Fruit fly (Drosophila melanogaster) whole organism, embryonic: Measurements from ENCODE around the gene Wdr62.

ENCODE experiments used
- B-H2 ChIP-seq: fragments of 200-800 bp; sonication (Bioruptor generic); optimal IDR thresholded peaks from 2 replicates; lab custom pipeline; 2018; ENCODE audit warnings: missing biosample characterization, mild to moderate bottlenecking, missing genetic modification characterization
- Bgb ChIP-seq: fragments of 200-800 bp; sonication (Bioruptor generic); IDR thresholded peaks from 2 replicates; pipeline ENCODE4 v1.3.6; 2022; ENCODE audit warnings: missing biosample characterization, missing genetic modification characterization; ENCODE audit not compliant: partially characterized antibody
- C15 ChIP-seq: fragments of 200-800 bp; sonication (Bioruptor generic); IDR thresholded peaks from 3 replicates; pipeline ENCODE4 v1.3.6; 2022; ENCODE audit warnings: missing biosample characterization, missing genetic modification characterization
- CG11504 ChIP-seq: fragments of 200-800 bp; sonication (Bioruptor generic); optimal IDR thresholded peaks from 3 replicates; lab custom pipeline; 2019; ENCODE audit warnings: missing biosample characterization, mild to moderate bottlenecking, missing genetic modification characterization, moderate library complexity
- CG11723 ChIP-seq: fragments of 200-800 bp; sonication (Bioruptor generic); optimal IDR thresholded peaks from 2 replicates; lab custom pipeline; 2017; ENCODE audit warnings: missing biosample characterization, mild to moderate bottlenecking, missing genetic modification characterization
- CG12104 ChIP-seq: fragments of 200-800 bp; sonication (Bioruptor generic); optimal IDR thresholded peaks from 3 replicates; lab custom pipeline; 2016; ENCODE audit warnings: missing biosample characterization, missing genetic modification characterization
- CG1233 ChIP-seq: fragments of 200-800 bp; sonication (Bioruptor generic); optimal IDR thresholded peaks from 4 replicates; lab custom pipeline; 2018; ENCODE audit warnings: missing biosample characterization, mild to moderate bottlenecking, missing genetic modification characterization
- CG13123 ChIP-seq: fragments of 200-800 bp; sonication (Bioruptor generic); optimal IDR thresholded peaks from 2 replicates; lab custom pipeline; 2016; ENCODE audit warnings: missing biosample characterization, missing genetic modification characterization
- CG13894 ChIP-seq: fragments of 200-800 bp; sonication (Bioruptor generic); optimal IDR thresholded peaks from 3 replicates; lab custom pipeline; 2018; ENCODE audit warnings: missing biosample characterization, mild to moderate bottlenecking, missing genetic modification characterization, moderate library complexity
- CG14710 ChIP-seq: fragments of 200-800 bp; sonication (Bioruptor generic); optimal IDR thresholded peaks from 3 replicates; lab custom pipeline; 2019; ENCODE audit warnings: missing biosample characterization, mild to moderate bottlenecking, missing genetic modification characterization, moderate library complexity
- CG1792 ChIP-seq: fragments of 200-800 bp; sonication (Bioruptor generic); optimal IDR thresholded peaks from 2 replicates; lab custom pipeline; 2016; ENCODE audit warnings: missing biosample characterization, missing genetic modification characterization
- CG18764 ChIP-seq: fragments of 200-800 bp; sonication (Bioruptor generic); optimal IDR thresholded peaks from 3 replicates; lab custom pipeline; 2016; ENCODE audit warnings: missing biosample characterization, missing genetic modification characterization
- CG2199 ChIP-seq: fragments of 200-800 bp; sonication (Bioruptor generic); IDR thresholded peaks from 3 replicates; pipeline ENCODE4 v1.3.6; 2022; ENCODE audit warnings: missing biosample characterization, missing genetic modification characterization
- CG2875 ChIP-seq: fragments of 200-800 bp; sonication (Bioruptor generic); optimal IDR thresholded peaks from 2 replicates; lab custom pipeline; 2017; ENCODE audit warnings: missing biosample characterization, mild to moderate bottlenecking, missing genetic modification characterization, missing genetic modification reagents
- CG2889 ChIP-seq: fragments of 200-800 bp; sonication (Bioruptor generic); IDR thresholded peaks from 3 replicates; pipeline ENCODE4 v1.3.6; 2022; ENCODE audit warnings: missing biosample characterization, missing genetic modification characterization
- CG31441 ChIP-seq: fragments of 200-800 bp; sonication (Bioruptor generic); IDR thresholded peaks from 2 replicates; pipeline ENCODE4 v1.3.6; 2022; ENCODE audit warnings: missing biosample characterization, missing genetic modification characterization
- CG3163 ChIP-seq: fragments of 200-800 bp; sonication (Bioruptor generic); optimal IDR thresholded peaks from 3 replicates; lab custom pipeline; 2016; ENCODE audit warnings: missing biosample characterization, missing genetic modification characterization
- CG3407 ChIP-seq: fragments of 200-800 bp; sonication (Bioruptor generic); optimal IDR thresholded peaks from 2 replicates; lab custom pipeline; 2018; ENCODE audit warnings: missing biosample characterization, mild to moderate bottlenecking, missing genetic modification characterization
- CG3847 ChIP-seq: fragments of 200-800 bp; sonication (Bioruptor generic); IDR thresholded peaks from 2 replicates; pipeline ENCODE4 v1.3.6; 2022; ENCODE audit warnings: missing biosample characterization, missing genetic modification characterization
- CG43689 ChIP-seq: fragments of 200-800 bp; sonication (Bioruptor generic); IDR thresholded peaks from 2 replicates; pipeline ENCODE4 v1.3.6; 2022; ENCODE audit warnings: missing biosample characterization, missing genetic modification characterization
- CG4707 ChIP-seq: fragments of 200-800 bp; sonication (Bioruptor generic); optimal IDR thresholded peaks from 2 replicates; lab custom pipeline; 2018; ENCODE audit warnings: missing biosample characterization, mild to moderate bottlenecking, missing genetic modification characterization, moderate library complexity
- CG8290 ChIP-seq, 3 experiments: fragments of 200-800 bp; sonication (Bioruptor generic); optimal IDR thresholded peaks; 2 replicates each; lab custom pipeline; 2016 to 2019; ENCODE audit warnings: missing biosample characterization in 3 of 3, missing genetic modification characterization in 3 of 3, mild to moderate bottlenecking in 2 of 3, moderate library complexity in 1 of 3
- Deaf1 ChIP-seq: fragments of 200-800 bp; optimal IDR thresholded peaks from 3 replicates; lab custom pipeline; 2019; ENCODE audit warnings: missing biosample characterization, mild to moderate bottlenecking, missing genetic modification characterization, moderate library complexity
- Ets65A ChIP-seq: fragments of 200-800 bp; sonication (Bioruptor generic); peaks from one replicate; lab custom pipeline; 2016; ENCODE audit warnings: missing biosample characterization, missing genetic modification characterization
- HmgZ ChIP-seq: fragments of 200-800 bp; sonication (Bioruptor generic); optimal IDR thresholded peaks from 2 replicates; lab custom pipeline; 2018; ENCODE audit warnings: missing biosample characterization, mild to moderate bottlenecking, missing genetic modification characterization
- Max ChIP-seq: fragments of 200-800 bp; sonication (Bioruptor generic); optimal IDR thresholded peaks from 2 replicates; lab custom pipeline; 2016; ENCODE audit warnings: missing biosample characterization, mild to moderate bottlenecking, missing genetic modification characterization
- Med ChIP-seq: fragments of 200-800 bp; sonication (Bioruptor generic); peaks from one replicate; lab custom pipeline; 2016; ENCODE audit warnings: missing biosample characterization, missing genetic modification characterization, mild to moderate bottlenecking, inconsistent platforms, moderate library complexity
- Rfx ChIP-seq: fragments of 200-800 bp; sonication (Bioruptor generic); IDR thresholded peaks from 2 replicates; pipeline ENCODE4 v1.3.6; 2022; ENCODE audit warnings: missing biosample characterization, missing genetic modification characterization
- TFAM ChIP-seq: fragments of 200-800 bp; sonication (Bioruptor generic); optimal IDR thresholded peaks from 2 replicates; lab custom pipeline; 2017; ENCODE audit warnings: missing biosample characterization, missing genetic modification characterization, inconsistent platforms
- Vsx1 ChIP-seq: fragments of 200-800 bp; sonication (Bioruptor generic); optimal IDR thresholded peaks from 2 replicates; lab custom pipeline; 2017; ENCODE audit warnings: missing biosample characterization, mild to moderate bottlenecking, missing genetic modification characterization, missing genetic modification reagents
- cg ChIP-seq: fragments of 200-800 bp; sonication (Bioruptor generic); optimal IDR thresholded peaks from 3 replicates; lab custom pipeline; 2019; ENCODE audit warnings: missing biosample characterization, mild to moderate bottlenecking, missing genetic modification characterization, moderate library complexity
- chinmo ChIP-seq: fragments of 200-800 bp; sonication (Bioruptor generic); IDR thresholded peaks from 4 replicates; pipeline ENCODE4 v1.3.6; 2022; ENCODE audit warnings: missing biosample characterization, missing genetic modification characterization; ENCODE audit not compliant: partially characterized antibody
- da ChIP-seq: fragments of 200-800 bp; sonication (Bioruptor generic); optimal IDR thresholded peaks from 2 replicates; lab custom pipeline; 2016; ENCODE audit warnings: missing biosample characterization, missing genetic modification characterization
- dmrt99B ChIP-seq: fragments of 200-800 bp; sonication (Bioruptor generic); optimal IDR thresholded peaks from 2 replicates; lab custom pipeline; 2018; ENCODE audit warnings: missing biosample characterization, mild to moderate bottlenecking, missing genetic modification characterization, moderate library complexity
- eve ChIP-seq, 2 experiments: fragments of >200 bp; optimal IDR thresholded peaks; 2 replicates each; lab custom pipeline; 2017; ENCODE audit warnings: missing biosample characterization in 2 of 2, missing genetic modification characterization in 2 of 2
- grn ChIP-seq: fragments of 200-800 bp; sonication (Bioruptor generic); optimal IDR thresholded peaks from 3 replicates; lab custom pipeline; 2017; ENCODE audit warnings: missing biosample characterization, missing genetic modification characterization
- lmd ChIP-seq: fragments of 200-800 bp; sonication (Bioruptor generic); IDR thresholded peaks from 2 replicates; pipeline ENCODE4 v1.3.6; 2022; ENCODE audit warnings: missing biosample characterization, missing genetic modification characterization
- luna ChIP-seq: fragments of 200-800 bp; sonication (Bioruptor generic); optimal IDR thresholded peaks from 2 replicates; lab custom pipeline; 2016; ENCODE audit warnings: missing biosample characterization, missing genetic modification characterization
- nerfin-1 ChIP-seq: fragments of 200-800 bp; sonication (Bioruptor generic); optimal IDR thresholded peaks from 3 replicates; lab custom pipeline; 2019; ENCODE audit warnings: missing biosample characterization, mild to moderate bottlenecking, missing genetic modification characterization, moderate library complexity
- nerfin-2 ChIP-seq: fragments of 200-800 bp; sonication (Bioruptor generic); IDR thresholded peaks from 2 replicates; pipeline ENCODE4 v1.3.6; 2022; ENCODE audit warnings: missing biosample characterization, missing genetic modification characterization; ENCODE audit not compliant: partially characterized antibody
- peb ChIP-seq: fragments of 200-800 bp; sonication (Bioruptor generic); IDR thresholded peaks from 2 replicates; pipeline ENCODE4 v1.3.6; 2022; ENCODE audit warnings: missing biosample characterization, missing genetic modification characterization
- pnt ChIP-seq: fragments of 200-800 bp; sonication (Bioruptor generic); optimal IDR thresholded peaks from 3 replicates; lab custom pipeline; 2016; ENCODE audit warnings: missing biosample characterization, missing genetic modification characterization
- pros ChIP-seq: fragments of 200-800 bp; sonication (Bioruptor generic); optimal IDR thresholded peaks from 3 replicates; lab custom pipeline; 2019; ENCODE audit warnings: missing biosample characterization, mild to moderate bottlenecking, missing genetic modification characterization, moderate library complexity
- ranshi ChIP-seq: fragments of 200-800 bp; sonication (Bioruptor generic); IDR thresholded peaks from 2 replicates; pipeline ENCODE4 v1.3.6; 2022; ENCODE audit warnings: missing biosample characterization, missing genetic modification characterization
- rib ChIP-seq: fragments of 200-800 bp; sonication (Bioruptor generic); IDR thresholded peaks from 2 replicates; pipeline ENCODE4 v1.3.6; 2022; ENCODE audit warnings: missing biosample characterization, missing genetic modification characterization
- scrt ChIP-seq: fragments of 200-800 bp; sonication (Bioruptor generic); optimal IDR thresholded peaks from 2 replicates; lab custom pipeline; 2018; ENCODE audit warnings: missing biosample characterization, mild to moderate bottlenecking, missing genetic modification characterization, moderate library complexity
- sd ChIP-seq: fragments of 200-800 bp; sonication (Bioruptor generic); optimal IDR thresholded peaks from 3 replicates; lab custom pipeline; 2018; ENCODE audit warnings: missing biosample characterization, mild to moderate bottlenecking, missing genetic modification characterization, moderate library complexity
- sens-2 ChIP-seq: fragments of 200-800 bp; sonication (Bioruptor generic); IDR thresholded peaks from 2 replicates; pipeline ENCODE4 v1.3.6; 2022; ENCODE audit warnings: missing biosample characterization, missing genetic modification characterization
- sisA ChIP-seq: fragments of 200-800 bp; sonication (Bioruptor generic); IDR thresholded peaks from 2 replicates; pipeline ENCODE4 v1.3.6; 2022; ENCODE audit warnings: missing biosample characterization, missing genetic modification characterization
- tgo ChIP-seq: fragments of 200-800 bp; sonication (Bioruptor generic); IDR thresholded peaks from 3 replicates; pipeline ENCODE4 v1.3.6; 2022; ENCODE audit warnings: missing biosample characterization, missing genetic modification characterization
- toy ChIP-seq: fragments of 200-800 bp; sonication (Bioruptor generic); IDR thresholded peaks from 2 replicates; pipeline ENCODE4 v1.3.6; 2022; ENCODE audit warnings: missing biosample characterization, missing genetic modification characterization

The Wdr62 gene

dm6 chr2L:1970312-1970929 is 86.0 kb downstream of the Wdr62 start, which contains the start of gene erm (continued):
- no peak for TF ChIP-seq CG2875
- no peak for TF ChIP-seq lmd
- no peak for TF ChIP-seq eve (GFP tag; optimal IDR thresholded peaks at IDR 0.05; lab: Kevin White, UChicago)
- no peak for TF ChIP-seq CG2199 (GFP tag; lab: Robert Waterston, UW)
- peak; percentile 31; the same call in 1 of the 2 replicates for TF ChIP-seq nerfin-2 (GFP tag; lab: Robert Waterston, UW)
- TF ChIP-seq cg (GFP tag; lab: Kevin White, UChicago): peak; percentile 92
- no peak for TF ChIP-seq CG13123 (GFP tag; lab: Kevin White, UChicago)
- no peak for TF ChIP-seq sd (tag; lab: Kevin White, UChicago)
- peak; percentile 61 for TF ChIP-seq Vsx1 (GFP tag; lab: Kevin White, UChicago)
- TF ChIP-seq CG3407 (GFP tag; lab: Kevin White, UChicago): peak; percentile 15
- TF ChIP-seq CG18764 (GFP tag; lab: Kevin White, UChicago): no peak
- no peak for TF ChIP-seq CG11504
- no peak for TF ChIP-seq grn (GFP tag; lab: Kevin White, UChicago)
- no peak for TF ChIP-seq CG4707 (GFP tag; lab: Kevin White, UChicago)
- TF ChIP-seq tgo (GFP tag; lab: Robert Waterston, UW): no peak
- no peak for TF ChIP-seq B-H2 (GFP tag; lab: Kevin White, UChicago)
- TF ChIP-seq CG13894 (tag; lab: Kevin White, UChicago): no peak
- no peak for TF ChIP-seq toy (GFP tag; lab: Robert Waterston, UW)
- no peak for TF ChIP-seq CG14710 (tag; lab: Kevin White, UChicago)
- peak; percentile 43 for TF ChIP-seq pros (GFP tag; lab: Kevin White, UChicago)
- TF ChIP-seq Deaf1: peak; percentile 76
- no peak for TF ChIP-seq scrt (GFP tag; lab: Kevin White, UChicago)
- peak; percentile 9 for TF ChIP-seq Ets65A
- no peak for TF ChIP-seq sisA (GFP tag; lab: Robert Waterston, UW)
- no peak for TF ChIP-seq peb (GFP tag; lab: Robert Waterston, UW)
- 0 out of 2 replicates have a peak, but pooled peaks have one; percentile 14 for TF ChIP-seq CG3847 (GFP tag; lab: Robert Waterston, UW)
- no peak for TF ChIP-seq CG43689 (GFP tag; lab: Robert Waterston, UW)
- TF ChIP-seq CG3163: no peak
- no peak for TF ChIP-seq Max
- TF ChIP-seq CG12104 (GFP tag; lab: Kevin White, UChicago): no peak
- TF ChIP-seq da: no peak
- TF ChIP-seq ranshi: no peak
- peak; percentile 73 for TF ChIP-seq Med (GFP tag; lab: Kevin White, UChicago)
- no peak for TF ChIP-seq TFAM (GFP tag; lab: Kevin White, UChicago)
- no peak for TF ChIP-seq CG8290 (GFP tag; optimal IDR thresholded peaks at IDR 0.05; lab: Kevin White, UChicago)
- no peak for TF ChIP-seq CG8290 (tag; optimal IDR thresholded peaks at IDR 0.05; lab: Kevin White, UChicago)
- TF ChIP-seq CG11723: no peak
- no peak for TF ChIP-seq CG1792 (GFP tag; lab: Kevin White, UChicago)
- no peak for TF ChIP-seq CG1233 (GFP tag; lab: Kevin White, UChicago)
- TF ChIP-seq HmgZ (tag; lab: Kevin White, UChicago): no peak
- no peak for TF ChIP-seq pnt (GFP tag; lab: Kevin White, UChicago)
- TF ChIP-seq rib: no peak
- no peak for TF ChIP-seq Bgb (GFP tag; lab: Robert Waterston, UW)
- peak; percentile 50 for TF ChIP-seq nerfin-1 (tag; lab: Kevin White, UChicago)
- TF ChIP-seq CG31441 (GFP tag; lab: Robert Waterston, UW): no peak
- TF ChIP-seq sens-2 (GFP tag; lab: Robert Waterston, UW): no peak
- no peak for TF ChIP-seq dmrt99B (tag; lab: Kevin White, UChicago)
- no peak for TF ChIP-seq luna (GFP tag; lab: Kevin White, UChicago)
- TF ChIP-seq Rfx (GFP tag; lab: Robert Waterston, UW): no peak
- TF ChIP-seq CG2889 (GFP tag; lab: Robert Waterston, UW): no peak
- TF ChIP-seq chinmo (GFP tag; lab: Robert Waterston, UW): 0 out of 4 replicates have a peak, but pooled peaks have one; percentile 59
- TF ChIP-seq C15 (GFP tag; lab: Robert Waterston, UW): no peak
